Fruit fly (Drosophila melanogaster) whole organism, embryonic: ENCODE data around the gene Blos4.

Source experiments
- Adf1 ChIP-seq: fragments of 200-800 bp; sonication (Bioruptor generic); IDR thresholded peaks from 2 replicates; pipeline ENCODE4 v1.3.6; 2022; ENCODE audit warnings: missing biosample characterization, missing genetic modification characterization
- B-H2 ChIP-seq: fragments of 200-800 bp; sonication (Bioruptor generic); optimal IDR thresholded peaks from 2 replicates; lab custom pipeline; 2018; ENCODE audit warnings: missing biosample characterization, mild to moderate bottlenecking, missing genetic modification characterization
- C15 ChIP-seq: fragments of 200-800 bp; sonication (Bioruptor generic); IDR thresholded peaks from 3 replicates; pipeline ENCODE4 v1.3.6; 2022; ENCODE audit warnings: missing biosample characterization, missing genetic modification characterization
- CG10366 ChIP-seq: fragments of 200-800 bp; sonication (Bioruptor generic); IDR thresholded peaks from 2 replicates; pipeline ENCODE4 v1.3.6; 2022; ENCODE audit warnings: missing biosample characterization, missing genetic modification characterization
- CG10431 ChIP-seq: fragments of 200-800 bp; sonication (Bioruptor generic); optimal IDR thresholded peaks from 3 replicates; lab custom pipeline; 2018; ENCODE audit warnings: missing biosample characterization, mild to moderate bottlenecking, missing genetic modification characterization
- CG11247 ChIP-seq: fragments of 200-800 bp; sonication (Bioruptor generic); IDR thresholded peaks from 2 replicates; pipeline ENCODE4 v1.3.6; 2022; ENCODE audit warnings: missing biosample characterization, missing genetic modification characterization
- CG11696 ChIP-seq: fragments of 200-800 bp; sonication (Bioruptor generic); IDR thresholded peaks from 2 replicates; pipeline ENCODE4 v1.3.6; 2022; ENCODE audit warnings: missing biosample characterization, missing genetic modification characterization
- CG12155 ChIP-seq: fragments of 200-800 bp; sonication (Bioruptor generic); optimal IDR thresholded peaks from 3 replicates; lab custom pipeline; 2016; ENCODE audit warnings: missing biosample characterization, missing genetic modification characterization
- CG12219 ChIP-seq: fragments of 200-800 bp; sonication (Bioruptor generic); optimal IDR thresholded peaks from 3 replicates; lab custom pipeline; 2018; ENCODE audit warnings: missing biosample characterization, mild to moderate bottlenecking, missing genetic modification characterization
- CG1792 ChIP-seq: fragments of 200-800 bp; sonication (Bioruptor generic); optimal IDR thresholded peaks from 2 replicates; lab custom pipeline; 2016; ENCODE audit warnings: missing biosample characterization, missing genetic modification characterization
- CG1832 ChIP-seq: fragments of 200-800 bp; sonication (Bioruptor generic); optimal IDR thresholded peaks from 2 replicates; lab custom pipeline; 2017; ENCODE audit warnings: missing biosample characterization, mild to moderate bottlenecking, missing genetic modification characterization, inconsistent platforms
- CG2199 ChIP-seq: fragments of 200-800 bp; sonication (Bioruptor generic); IDR thresholded peaks from 3 replicates; pipeline ENCODE4 v1.3.6; 2022; ENCODE audit warnings: missing biosample characterization, missing genetic modification characterization
- CG2202 ChIP-seq: fragments of 200-800 bp; sonication (Bioruptor generic); optimal IDR thresholded peaks from 2 replicates; lab custom pipeline; 2018; ENCODE audit warnings: missing biosample characterization, mild to moderate bottlenecking, missing genetic modification characterization
- CG3847 ChIP-seq: fragments of 200-800 bp; sonication (Bioruptor generic); IDR thresholded peaks from 2 replicates; pipeline ENCODE4 v1.3.6; 2022; ENCODE audit warnings: missing biosample characterization, missing genetic modification characterization
- CG4360 ChIP-seq: fragments of 200-800 bp; sonication (Bioruptor generic); IDR thresholded peaks from 2 replicates; pipeline ENCODE4 v1.3.6; 2022; ENCODE audit warnings: missing biosample characterization, missing genetic modification characterization
- CG6683 ChIP-seq: fragments of 200-800 bp; sonication (Bioruptor generic); optimal IDR thresholded peaks from 2 replicates; lab custom pipeline; 2017; ENCODE audit warnings: missing biosample characterization, mild to moderate bottlenecking, missing genetic modification characterization, missing genetic modification reagents
- CG6854 ChIP-seq: fragments of 200-800 bp; sonication (Bioruptor generic); optimal IDR thresholded peaks from 3 replicates; lab custom pipeline; 2017; ENCODE audit warnings: missing biosample characterization, mild to moderate bottlenecking, missing genetic modification characterization
- CG8281 ChIP-seq: fragments of 200-800 bp; sonication (Bioruptor generic); optimal IDR thresholded peaks from 2 replicates; lab custom pipeline; 2018; ENCODE audit warnings: missing biosample characterization, mild to moderate bottlenecking, missing genetic modification characterization, moderate library complexity
- CG9817 ChIP-seq: fragments of 200-800 bp; sonication (Bioruptor generic); optimal IDR thresholded peaks from 2 replicates; lab custom pipeline; 2018; ENCODE audit warnings: missing biosample characterization, mild to moderate bottlenecking, missing genetic modification characterization, moderate library complexity
- Deaf1 ChIP-seq: fragments of 200-800 bp; optimal IDR thresholded peaks from 3 replicates; lab custom pipeline; 2019; ENCODE audit warnings: missing biosample characterization, mild to moderate bottlenecking, missing genetic modification characterization, moderate library complexity
- Dll ChIP-seq: fragments of 200-800 bp; sonication (Bioruptor generic); IDR thresholded peaks from 4 replicates; pipeline ENCODE4 v1.3.6; 2022; ENCODE audit warnings: missing biosample characterization, missing genetic modification characterization; ENCODE audit not compliant: partially characterized antibody
- GATAe ChIP-seq: fragments of 200-800 bp; sonication (Bioruptor generic); conservative IDR thresholded peaks from 2 replicates; pipeline ENCODE4 v1.3.6; 2022; ENCODE audit warnings: missing biosample characterization, missing genetic modification characterization
- HLH54F ChIP-seq: fragments of 200-800 bp; sonication (Bioruptor generic); optimal IDR thresholded peaks from 3 replicates; lab custom pipeline; 2016; ENCODE audit warnings: missing biosample characterization, missing genetic modification characterization
- MTF-1 ChIP-seq: fragments of 200-800 bp; sonication (Bioruptor generic); optimal IDR thresholded peaks from 2 replicates; lab custom pipeline; 2018; ENCODE audit warnings: missing biosample characterization, mild to moderate bottlenecking, missing genetic modification characterization, borderline replicate concordance
- Mes4 ChIP-seq: fragments of 200-800 bp; sonication (Bioruptor generic); optimal IDR thresholded peaks from 2 replicates; lab custom pipeline; 2016; ENCODE audit warnings: missing biosample characterization, missing genetic modification characterization
- Mrtf ChIP-seq: fragments of 200-800 bp; sonication (Bioruptor generic); IDR thresholded peaks from 3 replicates; pipeline ENCODE4 v1.3.6; 2022; ENCODE audit warnings: missing biosample characterization, missing genetic modification characterization
- NC2α ChIP-seq: fragments of 200-800 bp; sonication (Bioruptor generic); optimal IDR thresholded peaks from 2 replicates; lab custom pipeline; 2016; ENCODE audit warnings: missing biosample characterization, missing genetic modification characterization
- NFAT ChIP-seq: fragments of 200-800 bp; sonication (Bioruptor generic); IDR thresholded peaks from 2 replicates; pipeline ENCODE4 v1.3.6; 2022; ENCODE audit warnings: missing biosample characterization, missing genetic modification characterization
- Nf-YB ChIP-seq: fragments of 200-800 bp; sonication (Bioruptor generic); optimal IDR thresholded peaks from 3 replicates; lab custom pipeline; 2019; ENCODE audit warnings: missing biosample characterization, mild to moderate bottlenecking, missing genetic modification characterization, moderate library complexity
- Oaz ChIP-seq: fragments of 200-800 bp; sonication (Bioruptor generic); IDR thresholded peaks from 2 replicates; pipeline ENCODE4 v1.3.6; 2022; ENCODE audit warnings: missing biosample characterization, missing genetic modification characterization
- Six4 ChIP-seq: fragments of 200-800 bp; sonication (Bioruptor generic); optimal IDR thresholded peaks from 2 replicates; lab custom pipeline; 2016; ENCODE audit warnings: missing biosample characterization, missing genetic modification characterization
- Usf ChIP-seq: fragments of 200-800 bp; sonication (Bioruptor generic); optimal IDR thresholded peaks from 2 replicates; lab custom pipeline; 2017; ENCODE audit warnings: missing genotype, missing biosample characterization, missing genetic modification characterization
- chm ChIP-seq: fragments of 200-800 bp; sonication (Bioruptor generic); IDR thresholded peaks from 2 replicates; pipeline ENCODE4 v1.3.6; 2022; ENCODE audit warnings: missing biosample characterization, missing genetic modification characterization
- dimm ChIP-seq: fragments of 200-800 bp; sonication (Bioruptor generic); IDR thresholded peaks from 2 replicates; pipeline ENCODE4 v1.3.6; 2022; ENCODE audit warnings: missing biosample characterization, missing genetic modification characterization
- fd102C ChIP-seq: fragments of 200-800 bp; sonication (Bioruptor generic); optimal IDR thresholded peaks from 2 replicates; lab custom pipeline; 2018; ENCODE audit warnings: missing biosample characterization, mild to moderate bottlenecking, missing genetic modification characterization, moderate library complexity
- luna ChIP-seq: fragments of 200-800 bp; sonication (Bioruptor generic); optimal IDR thresholded peaks from 2 replicates; lab custom pipeline; 2016; ENCODE audit warnings: missing biosample characterization, missing genetic modification characterization
- mam ChIP-seq: fragments of 200-800 bp; sonication (Bioruptor generic); optimal IDR thresholded peaks from 3 replicates; lab custom pipeline; 2016; ENCODE audit warnings: missing biosample characterization, missing genetic modification characterization
- nmo ChIP-seq: fragments of 200-800 bp; sonication (Bioruptor generic); optimal IDR thresholded peaks from 2 replicates; lab custom pipeline; 2018; ENCODE audit warnings: missing biosample characterization, mild to moderate bottlenecking, missing genetic modification characterization, moderate library complexity
- oc ChIP-seq: fragments of 200-800 bp; sonication (Bioruptor generic); optimal IDR thresholded peaks from 2 replicates; lab custom pipeline; 2018; ENCODE audit warnings: missing biosample characterization, mild to moderate bottlenecking, missing genetic modification characterization, moderate library complexity
- odd ChIP-seq: fragments of 200-800 bp; sonication (Bioruptor generic); optimal IDR thresholded peaks from 2 replicates; lab custom pipeline; 2017; ENCODE audit warnings: missing biosample characterization, mild to moderate bottlenecking, missing genetic modification characterization
- pfk ChIP-seq: fragments of 200-800 bp; sonication (Bioruptor generic); optimal IDR thresholded peaks from 2 replicates; lab custom pipeline; 2018; ENCODE audit warnings: missing biosample characterization, mild to moderate bottlenecking, missing genetic modification characterization, moderate library complexity
- prd ChIP-seq, 3 experiments: fragments of >200 bp in 2 of 3; fragments of 200-800 bp in 1 of 3; sonication (Bioruptor generic) in 1 of 3; optimal IDR thresholded peaks in 2 of 3; IDR thresholded peaks in 1 of 3; 2 replicates in 2 of 3; 3 replicates in 1 of 3; pipeline versions ENCODE4 v1.3.6 to Lab custom; 2017 to 2022; ENCODE audit warnings: missing biosample characterization in 1 of 3, missing genetic modification characterization in 1 of 3
- ranshi ChIP-seq: fragments of 200-800 bp; sonication (Bioruptor generic); IDR thresholded peaks from 2 replicates; pipeline ENCODE4 v1.3.6; 2022; ENCODE audit warnings: missing biosample characterization, missing genetic modification characterization
- scrt ChIP-seq: fragments of 200-800 bp; sonication (Bioruptor generic); optimal IDR thresholded peaks from 2 replicates; lab custom pipeline; 2018; ENCODE audit warnings: missing biosample characterization, mild to moderate bottlenecking, missing genetic modification characterization, moderate library complexity
- shn ChIP-seq: fragments of 200-800 bp; sonication (Bioruptor generic); optimal IDR thresholded peaks from 3 replicates; lab custom pipeline; 2016; ENCODE audit warnings: missing biosample characterization, missing genetic modification characterization
- tgo ChIP-seq: fragments of 200-800 bp; sonication (Bioruptor generic); IDR thresholded peaks from 3 replicates; pipeline ENCODE4 v1.3.6; 2022; ENCODE audit warnings: missing biosample characterization, missing genetic modification characterization
- usp ChIP-seq: fragments of >200 bp; optimal IDR thresholded peaks from 2 replicates; lab custom pipeline; 2017; ENCODE audit warnings: missing biosample characterization, missing genetic modification characterization
- vfl ChIP-seq: fragments of 200-800 bp; sonication (Bioruptor generic); optimal IDR thresholded peaks from 2 replicates; lab custom pipeline; 2016; ENCODE audit warnings: missing biosample characterization, missing genetic modification characterization
- vnd ChIP-seq: fragments of 200-800 bp; sonication (Bioruptor generic); IDR thresholded peaks from 3 replicates; pipeline ENCODE4 v1.3.6; 2022; ENCODE audit warnings: missing biosample characterization, missing genetic modification characterization; ENCODE audit not compliant: partially characterized antibody
- zen ChIP-seq: fragments of 200-800 bp; sonication (Bioruptor generic); optimal IDR thresholded peaks from 3 replicates; lab custom pipeline; 2018; ENCODE audit warnings: missing biosample characterization, mild to moderate bottlenecking, missing genetic modification characterization, moderate library complexity

The Blos4 gene

dm6 chr3L:10860042-10860643, 18.7 kb upstream of the Blos4 start (continued):
- TF ChIP-seq CG2202 (tag; lab: Kevin White, UChicago) (no peak), Usf (GFP tag; lab: Kevin White, UChicago) (no peak), prd (optimal IDR thresholded peaks at IDR 0.05; lab: Kevin White, UChicago) (no peak), prd (GFP tag; IDR thresholded peaks at IDR 0.05; lab: Robert Waterston, UW) (peak; percentile 4; the same call in 1 of the 3 replicates), Mes4 (GFP tag; lab: Kevin White, UChicago) (no peak), C15 (GFP tag; lab: Robert Waterston, UW) (no peak), NC2α (GFP tag; lab: Kevin White, UChicago) (no peak), CG10366 (no peak), CG8281 (tag; lab: Kevin White, UChicago) (no peak), CG12155 (GFP tag; lab: Kevin White, UChicago) (no peak), MTF-1 (no peak), Mrtf (GFP tag; lab: Robert Waterston, UW) (no peak), Adf1 (no peak; the same call in 1 of the 2 replicates), vfl (GFP tag; lab: Kevin White, UChicago) (peak; percentile 9), Nf-YB (GFP tag; lab: Kevin White, UChicago) (no peak), CG6683 (no peak), CG10431 (GFP tag; lab: Kevin White, UChicago) (no peak), luna (GFP tag; lab: Kevin White, UChicago) (no peak), Dll (GFP tag; lab: Robert Waterston, UW) (0 out of 4 replicates have a peak, but pooled peaks have one; percentile 25), pfk (GFP tag; lab: Kevin White, UChicago) (no peak), CG4360 (GFP tag; lab: Robert Waterston, UW) (no peak; the same call in 1 of the 2 replicates), mam (no peak), nmo (no peak), CG12219 (GFP tag; lab: Kevin White, UChicago) (no peak), CG3847 (GFP tag; lab: Robert Waterston, UW) (no peak), Oaz (GFP tag; lab: Robert Waterston, UW) (no peak), fd102C (GFP tag; lab: Kevin White, UChicago) (no peak), CG1832 (GFP tag; lab: Kevin White, UChicago) (peak; percentile 37), oc (tag; lab: Kevin White, UChicago) (no peak), CG1792 (GFP tag; lab: Kevin White, UChicago) (no peak), Six4 (GFP tag; lab: Kevin White, UChicago) (no peak), GATAe (GFP tag; lab: Robert Waterston, UW) (no peak), CG11696 (GFP tag; lab: Robert Waterston, UW) (no peak), odd (no peak), ranshi (GFP tag; lab: Robert Waterston, UW) (peak; percentile 5; the same call in 1 of the 2 replicates), dimm (GFP tag; lab: Robert Waterston, UW) (no peak), chm (GFP tag; lab: Robert Waterston, UW) (peak; percentile 75; the same call in 1 of the 2 replicates), zen (tag; lab: Kevin White, UChicago) (peak; percentile 68), HLH54F (GFP tag; lab: Kevin White, UChicago) (no peak), tgo (GFP tag; lab: Robert Waterston, UW) (0 out of 3 replicates have a peak, but pooled peaks have one; percentile 33), NFAT (no peak), Deaf1 (tag; lab: Kevin White, UChicago) (peak; percentile 78), B-H2 (no peak), vnd (GFP tag; lab: Robert Waterston, UW) (no peak), CG6854 (GFP tag; lab: Kevin White, UChicago) (no peak), shn (peak; percentile 8), CG11247 (GFP tag; lab: Robert Waterston, UW) (no peak), scrt (GFP tag; lab: Kevin White, UChicago) (no peak), CG2199 (peak; percentile 97; the same call in 2 of the 3 replicates), usp (GFP tag; lab: Kevin White, UChicago) (no peak), CG9817 (tag; lab: Kevin White, UChicago) (no peak)
